1 fruit fly cellular context compared by ENCODE assay signal in the genomic region with DNA sequence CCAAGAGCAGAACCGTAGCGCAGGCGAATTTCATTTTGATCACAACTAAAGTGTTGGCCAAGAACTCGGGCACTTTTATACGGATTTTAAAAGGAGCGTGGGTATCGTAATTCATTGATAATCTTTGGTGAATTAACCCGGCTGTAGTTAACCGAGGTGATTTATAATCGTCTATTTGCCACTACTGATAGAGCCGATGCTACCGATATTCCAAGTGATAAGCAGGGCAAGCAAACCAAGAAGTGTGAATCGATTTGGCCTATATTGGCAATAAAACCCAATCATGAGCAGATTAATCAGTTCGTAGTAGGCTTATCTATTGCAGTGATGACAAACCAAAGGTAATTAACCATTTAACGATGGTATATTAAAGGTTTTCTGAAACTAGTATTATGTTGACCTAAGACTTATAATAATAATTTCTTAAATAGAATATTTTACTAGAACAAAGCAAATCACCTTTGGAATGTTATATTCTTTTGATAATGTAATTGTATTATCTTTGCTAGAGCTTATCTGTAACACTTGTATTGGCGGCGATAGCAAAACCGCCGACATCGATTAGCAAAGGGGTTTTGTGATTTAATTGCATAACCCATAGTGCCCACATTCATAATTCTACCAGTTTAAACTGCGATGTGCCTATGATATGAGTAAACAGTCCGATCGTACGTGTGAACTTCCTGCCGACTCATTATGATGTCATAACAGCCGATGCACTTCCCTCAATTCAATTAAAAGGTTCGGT.
TF ChIP-seq lines count a peak whose summit lies in the region.

A gene (minus strand): TSS at position 51 of the 748 bp plus-strand sequence.

TF ChIP-seq in whole organism, embryonic, 481 proteins besides CTCF, POLR2A, EP300 and RAD21 (continued from another document):
- TF ChIP-seq CG8359 (GFP tag; optimal IDR thresholded peaks at IDR 0.05; lab: Kevin White, UChicago; ENCODE audit: borderline replicate concordance) (no peak), CG10366 (GFP tag; IDR thresholded peaks at IDR 0.05; lab: Robert Waterston, UW) (no peak), dimm (GFP tag; IDR thresholded peaks at IDR 0.05; lab: Robert Waterston, UW) (no peak), ranshi (GFP tag; IDR thresholded peaks at IDR 0.05; lab: Robert Waterston, UW) (no peak), CG6854 (GFP tag; optimal IDR thresholded peaks at IDR 0.05; lab: Kevin White, UChicago) (no peak), CG15269 (tag; optimal IDR thresholded peaks at IDR 0.05; lab: Kevin White, UChicago) (no peak), B-H1 (GFP tag; IDR thresholded peaks at IDR 0.05; lab: Robert Waterston, UW) (no peak), chm (GFP tag; IDR thresholded peaks at IDR 0.05; lab: Robert Waterston, UW) (no peak), ATbp (GFP tag; optimal IDR thresholded peaks at IDR 0.05; lab: Kevin White, UChicago) (no peak), tx (GFP tag; optimal IDR thresholded peaks at IDR 0.05; lab: Kevin White, UChicago) (no peak), ac (GFP tag; optimal IDR thresholded peaks at IDR 0.05; lab: Kevin White, UChicago) (no peak), CG3065 (GFP tag; optimal IDR thresholded peaks at IDR 0.05; lab: Kevin White, UChicago) (no peak), CG7271 (tag; optimal IDR thresholded peaks at IDR 0.05; lab: Kevin White, UChicago) (no peak), Dip2 (GFP tag; IDR thresholded peaks at IDR 0.05; lab: Robert Waterston, UW) (no peak), bbx (GFP tag; IDR thresholded peaks at IDR 0.05; lab: Robert Waterston, UW; ENCODE audit: partially characterized antibody) (no peak), CG11695 (GFP tag; IDR thresholded peaks at IDR 0.05; lab: Robert Waterston, UW) (no peak), yki (optimal IDR thresholded peaks at IDR 0.05; lab: Kevin White, UChicago) (no peak), amos (GFP tag; IDR thresholded peaks at IDR 0.05; lab: Robert Waterston, UW; ENCODE audit: partially characterized antibody) (no peak)
